Fruit fly (Drosophila melanogaster) whole organism, adult: ENCODE data around the gene CG12682.

Experiments
- CG11617 ChIP-seq: fragments of 200-800 bp; sonication (Bioruptor generic); optimal IDR thresholded peaks from 2 replicates; lab custom pipeline; 2017; ENCODE audit warnings: mild to moderate bottlenecking, missing biosample characterization, missing genetic modification reagents, missing genetic modification characterization
- CG12768 ChIP-seq: fragments of 200-800 bp; sonication (Bioruptor generic); optimal IDR thresholded peaks from 2 replicates; lab custom pipeline; 2017; ENCODE audit warnings: missing biosample characterization, missing genetic modification characterization, mild to moderate bottlenecking, moderate library complexity, missing genetic modification reagents
- CG14711 ChIP-seq: fragments of 200-800 bp; sonication (Bioruptor generic); optimal IDR thresholded peaks from 2 replicates; lab custom pipeline; 2018; ENCODE audit warnings: missing biosample characterization, mild to moderate bottlenecking, missing genetic modification characterization, moderate library complexity
- CG33017 ChIP-seq: fragments of 200-800 bp; sonication (Bioruptor generic); optimal IDR thresholded peaks from 2 replicates; lab custom pipeline; 2018; ENCODE audit warnings: missing biosample characterization, mild to moderate bottlenecking, missing genetic modification characterization, moderate library complexity
- CG5204 ChIP-seq: fragments of 200-800 bp; sonication (Bioruptor generic); optimal IDR thresholded peaks from 2 replicates; lab custom pipeline; 2016; ENCODE audit warnings: missing biosample characterization, missing genetic modification characterization
- CG7045 ChIP-seq: fragments of 200-800 bp; sonication (Bioruptor generic); optimal IDR thresholded peaks from 2 replicates; lab custom pipeline; 2017; ENCODE audit warnings: missing biosample characterization, mild to moderate bottlenecking, missing genetic modification characterization
- CG7101 ChIP-seq: fragments of 200-800 bp; sonication (Bioruptor generic); optimal IDR thresholded peaks from 2 replicates; lab custom pipeline; 2018; ENCODE audit warnings: missing biosample characterization, mild to moderate bottlenecking, missing genetic modification characterization, moderate library complexity
- Clk ChIP-seq: fragments of 200-800 bp; sonication (Bioruptor generic); optimal IDR thresholded peaks from 2 replicates; lab custom pipeline; 2017; ENCODE audit warnings: missing biosample characterization, missing genetic modification characterization
- Crg-1 ChIP-seq: fragments of 200-800 bp; sonication (Bioruptor generic); optimal IDR thresholded peaks from 2 replicates; lab custom pipeline; 2016; ENCODE audit warnings: missing biosample characterization, missing genetic modification characterization
- Hr96 ChIP-seq: fragments of 200-800 bp; sonication (Bioruptor generic); optimal IDR thresholded peaks from 2 replicates; lab custom pipeline; 2016; ENCODE audit warnings: missing biosample characterization, missing genetic modification characterization
- Mnt ChIP-seq: fragments of 200-800 bp; sonication (Bioruptor generic); optimal IDR thresholded peaks from 2 replicates; lab custom pipeline; 2016; ENCODE audit warnings: missing biosample characterization, mild to moderate bottlenecking, missing genetic modification characterization
- bab1 ChIP-seq: fragments of 200-800 bp; sonication (Bioruptor generic); optimal IDR thresholded peaks from 3 replicates; lab custom pipeline; 2019; ENCODE audit warnings: missing biosample characterization, mild to moderate bottlenecking, missing genetic modification characterization, moderate library complexity
- cic ChIP-seq: fragments of 200-800 bp; sonication (Bioruptor generic); optimal IDR thresholded peaks from 2 replicates; lab custom pipeline; 2017; ENCODE audit warnings: missing biosample characterization, mild to moderate bottlenecking, missing genetic modification characterization, moderate library complexity
- cnc ChIP-seq, 2 experiments: fragments of >200 bp; optimal IDR thresholded peaks; 2 replicates each; lab custom pipeline; 2017
- kay ChIP-seq: fragments of 200-800 bp; sonication (Bioruptor generic); peaks from one replicate; lab custom pipeline; 2016; ENCODE audit warnings: missing biosample characterization, missing genetic modification characterization, borderline replicate concordance
- ovo ChIP-seq: fragments of 200-800 bp; sonication (Bioruptor generic); optimal IDR thresholded peaks from 2 replicates; lab custom pipeline; 2016; ENCODE audit warnings: missing biosample characterization, missing genetic modification characterization
- pad ChIP-seq: fragments of 200-800 bp; sonication (Bioruptor generic); optimal IDR thresholded peaks from 3 replicates; lab custom pipeline; 2017; ENCODE audit warnings: missing biosample characterization, missing genetic modification characterization, mild to moderate bottlenecking, moderate library complexity, missing genetic modification reagents
- tj ChIP-seq: fragments of 200-800 bp; sonication (Bioruptor generic); optimal IDR thresholded peaks from 3 replicates; lab custom pipeline; 2017; ENCODE audit warnings: missing biosample characterization, mild to moderate bottlenecking, missing genetic modification characterization, moderate library complexity
- toe ChIP-seq: fragments of 200-800 bp; sonication (Bioruptor generic); optimal IDR thresholded peaks from 2 replicates; lab custom pipeline; 2016; ENCODE audit warnings: missing biosample characterization, missing genetic modification characterization

Gene CG12682

DNA sequence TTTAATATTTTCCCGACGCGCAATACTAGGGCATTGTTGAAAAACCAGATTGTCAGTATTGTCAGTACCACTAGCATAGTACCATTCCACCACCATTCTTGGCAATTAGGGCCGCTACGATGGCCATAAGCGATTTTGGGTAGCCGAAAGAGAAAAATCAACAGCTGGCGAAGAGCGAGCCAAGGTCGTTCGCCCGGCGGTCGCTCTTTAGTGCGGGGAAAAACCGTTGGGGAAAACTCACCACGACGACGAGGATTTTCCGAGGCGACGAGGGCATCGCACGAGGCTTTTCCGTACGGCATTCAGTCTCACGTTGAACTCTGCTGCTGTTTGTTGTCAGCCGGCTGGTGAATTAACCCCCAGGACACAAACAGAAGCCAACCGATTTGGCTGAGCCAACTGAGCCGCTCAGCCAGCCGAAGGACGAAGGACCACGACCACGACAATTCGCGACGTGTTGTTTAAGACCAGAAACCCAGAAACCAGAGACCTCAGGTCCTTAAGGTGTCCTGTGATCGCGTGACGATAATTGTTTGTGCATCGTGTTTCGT lies 14.8 kb downstream of the CG12682 start, which contains the start of gene CG42594:
Gene CG42594 (plus strand): TSS at position 286 of the 551 bp plus-strand sequence.
- TF ChIP-seq bab1 (GFP tag; lab: Kevin White, UChicago) (no peak), CG5204 (GFP tag; lab: Kevin White, UChicago) (no peak), Hr96 (GFP tag; lab: Kevin White, UChicago) (no peak), kay (no peak), tj (GFP tag; lab: Kevin White, UChicago) (no peak), CG14711 (tag; lab: Kevin White, UChicago) (no peak), pad (GFP tag; lab: Kevin White, UChicago) (no peak), cnc (optimal IDR thresholded peaks at IDR 0.05; lab: Kevin White, UChicago) (no peak), cic (GFP tag; lab: Kevin White, UChicago) (no peak)

DNA sequence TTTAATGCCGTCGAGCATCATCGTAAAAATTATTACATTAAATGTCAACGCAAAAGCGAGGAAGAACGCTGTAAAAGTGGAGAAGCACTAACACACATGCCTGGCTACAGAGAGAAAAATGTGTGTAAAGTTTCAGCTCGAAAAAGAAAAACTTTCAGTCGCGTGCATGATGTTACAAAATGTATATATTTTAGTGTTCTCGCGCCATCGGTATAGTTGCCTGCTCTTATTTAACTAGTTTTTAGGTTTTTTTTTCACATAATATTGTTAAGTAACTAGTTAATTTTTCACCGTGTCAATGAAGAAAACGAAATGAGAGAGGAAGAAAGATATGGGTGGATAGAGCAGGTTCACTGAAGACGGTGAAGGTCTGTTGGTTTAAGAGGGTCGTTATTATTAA lies 23.6 kb downstream of the CG12682 start:
- no peak for TF ChIP-seq cic (GFP tag; lab: Kevin White, UChicago)
- no peak for TF ChIP-seq CG11617 (GFP tag; lab: Kevin White, UChicago)
- TF ChIP-seq CG12768: no peak
- TF ChIP-seq CG7101 (tag; lab: Kevin White, UChicago): no peak
- no peak for TF ChIP-seq CG5204 (GFP tag; lab: Kevin White, UChicago)
- no peak for TF ChIP-seq CG14711 (tag; lab: Kevin White, UChicago)
- TF ChIP-seq cnc (optimal IDR thresholded peaks at IDR 0.05; lab: Kevin White, UChicago): no peak
- TF ChIP-seq Mnt (GFP tag; lab: Kevin White, UChicago): no peak
- TF ChIP-seq pad (GFP tag; lab: Kevin White, UChicago): no peak
- no peak for TF ChIP-seq Hr96 (GFP tag; lab: Kevin White, UChicago)
- no peak for TF ChIP-seq Clk (GFP tag; lab: Kevin White, UChicago)
- TF ChIP-seq Crg-1 (GFP tag; lab: Kevin White, UChicago): no peak

dm6 chrX:4860266-4860665 lies 34.5 kb downstream of the CG12682 start:
- TF ChIP-seq Hr96 (GFP tag; lab: Kevin White, UChicago): no peak
- TF ChIP-seq CG11617 (GFP tag; lab: Kevin White, UChicago): no peak
- no peak for TF ChIP-seq Mnt (GFP tag; lab: Kevin White, UChicago)
- no peak for TF ChIP-seq CG5204 (GFP tag; lab: Kevin White, UChicago)
- TF ChIP-seq pad (GFP tag; lab: Kevin White, UChicago): no peak
- no peak for TF ChIP-seq CG33017 (tag; lab: Kevin White, UChicago)
- TF ChIP-seq kay: no peak
- TF ChIP-seq ovo (GFP tag; lab: Kevin White, UChicago): no peak
- TF ChIP-seq toe (GFP tag; lab: Kevin White, UChicago): no peak
- TF ChIP-seq Crg-1 (GFP tag; lab: Kevin White, UChicago): no peak
- no peak for TF ChIP-seq cic (GFP tag; lab: Kevin White, UChicago)
- TF ChIP-seq CG7101 (tag; lab: Kevin White, UChicago): no peak
- no peak for TF ChIP-seq CG14711 (tag; lab: Kevin White, UChicago)
- no peak for TF ChIP-seq cnc (optimal IDR thresholded peaks at IDR 0.05; lab: Kevin White, UChicago)
- no peak for TF ChIP-seq CG12768

DNA sequence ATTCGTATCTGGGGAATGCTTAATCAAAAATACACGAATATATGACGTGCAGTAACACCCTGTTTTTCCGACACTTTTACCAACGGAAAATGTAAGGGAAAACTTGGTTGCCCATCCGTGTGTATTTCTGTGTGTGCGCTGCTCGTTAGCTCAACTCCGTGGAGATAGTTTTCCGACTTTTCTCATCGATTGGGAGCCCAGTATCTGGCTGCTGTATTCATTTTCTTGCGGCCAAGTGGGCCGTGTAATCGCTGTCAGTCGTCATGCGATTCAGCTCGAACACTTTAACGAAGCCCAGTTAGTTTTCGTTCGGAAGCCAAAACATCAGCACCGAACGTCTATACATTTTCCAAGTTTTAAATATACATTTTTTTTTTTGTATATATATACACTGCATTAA lies 49.6 kb downstream of the CG12682 start, which contains the start of gene boil:
Gene boil (plus strand): TSS at position 301 of the 400 bp plus-strand sequence.
- TF ChIP-seq ovo (GFP tag; lab: Kevin White, UChicago): no peak
- TF ChIP-seq cnc (optimal IDR thresholded peaks at IDR 0.05; lab: Kevin White, UChicago): no peak
- TF ChIP-seq CG12768: no peak
- TF ChIP-seq CG7045 (GFP tag; lab: Kevin White, UChicago): no peak
- no peak for TF ChIP-seq Mnt (GFP tag; lab: Kevin White, UChicago)
